Worm (Caenorhabditis elegans) whole organism, young adult: ENCODE results near the gene clec-196.

Experiments used
- ceh-91 ChIP-seq: fragments of 200-800 bp; sonication (Bioruptor generic); IDR thresholded peaks from 2 replicates; pipeline ENCODE4 v1.3.6; 2022; ENCODE audit warnings: missing genetic modification reagents, missing genetic modification characterization, missing compliant biosample characterization
- snpc-4 ChIP-seq, 5 experiments: fragments of 150-350 bp in 1 of 5; sonication (generic microtip) in 4 of 5; optimal IDR thresholded peaks; 2 replicates each; lab custom pipeline; 2014 to 2018; ENCODE audit warnings: missing genetic modification characterization in 5 of 5, missing biosample characterization in 3 of 5, antibody characterized with exemption in 2 of 5, mild to moderate bottlenecking in 2 of 5, missing compliant biosample characterization in 2 of 5, missing genotype in 2 of 5, moderate library complexity in 2 of 5, missing genetic modification reagents in 1 of 5
- tbp1 ChIP-seq: fragments of 200-800 bp; sonication (Bioruptor generic); optimal IDR thresholded peaks from 2 replicates; lab custom pipeline; 2018; ENCODE audit warnings: mild to moderate bottlenecking, missing genetic modification characterization, missing compliant biosample characterization
- unc-130 ChIP-seq: sonication (generic microtip); optimal IDR thresholded peaks from 2 replicates; lab custom pipeline; 2016; ENCODE audit warnings: missing genetic modification reagents, missing genetic modification characterization, missing compliant biosample characterization

- TF ChIP-seq ceh-91 (GFP tag; lab: Robert Waterston, UW) (no peak), tbp1 (no peak), snpc-4 (GFP tag; optimal IDR thresholded peaks at IDR 0.05; lab: Kevin White, UChicago) (no peak), snpc-4 (tag; optimal IDR thresholded peaks at IDR 0.05; lab: Kevin White, UChicago) (no peak), unc-130 (GFP tag; lab: Kevin White, UChicago) (no peak)
These were observed 860 bp downstream of the clec-196 start for ce11 chrIV:17277459-17278173.
